Fruit fly (Drosophila melanogaster) whole organism, pupa: ENCODE measurements around the gene CG4553.
A peak's percentile ranks its signal among the peaks of the same experiment; 100 is the strongest.

ENCODE experiments used
- CG10348 ChIP-seq: fragments of 200-800 bp; sonication (Bioruptor generic); IDR thresholded peaks from 2 replicates; pipeline ENCODE4 v1.3.6; 2022; ENCODE audit warnings: missing biosample characterization, missing genetic modification characterization
- CG12605 ChIP-seq: fragments of 200-800 bp; sonication (Bioruptor generic); IDR thresholded peaks from 2 replicates; pipeline ENCODE4 v1.3.6; 2022; ENCODE audit warnings: missing biosample characterization, missing genetic modification characterization
- CG13204 ChIP-seq: fragments of 200-800 bp; sonication (Bioruptor generic); optimal IDR thresholded peaks from 2 replicates; lab custom pipeline; 2018; ENCODE audit warnings: missing biosample characterization, mild to moderate bottlenecking, missing genetic modification characterization, moderate library complexity
- CG14655 ChIP-seq: fragments of 200-800 bp; sonication (Bioruptor generic); optimal IDR thresholded peaks from 3 replicates; lab custom pipeline; 2017; ENCODE audit warnings: mild to moderate bottlenecking, missing biosample characterization, missing genetic modification reagents, missing genetic modification characterization
- CG15710 ChIP-seq: fragments of 200-800 bp; sonication (Bioruptor generic); optimal IDR thresholded peaks from 2 replicates; lab custom pipeline; 2018; ENCODE audit warnings: missing biosample characterization, mild to moderate bottlenecking, missing genetic modification characterization, moderate library complexity
- CG17806 ChIP-seq: fragments of 200-800 bp; sonication (Bioruptor generic); optimal IDR thresholded peaks from 2 replicates; lab custom pipeline; 2018; ENCODE audit warnings: missing biosample characterization, mild to moderate bottlenecking, missing genetic modification characterization, moderate library complexity
- CG32121 ChIP-seq: fragments of 200-800 bp; sonication (Bioruptor generic); IDR thresholded peaks from 2 replicates; pipeline ENCODE4 v1.3.6; 2022; ENCODE audit warnings: missing biosample characterization, missing genetic modification characterization
- CG34367 ChIP-seq: fragments of 200-800 bp; sonication (Bioruptor generic); optimal IDR thresholded peaks from 2 replicates; lab custom pipeline; 2018; ENCODE audit warnings: missing biosample characterization, mild to moderate bottlenecking, missing genetic modification characterization
- CG4496 ChIP-seq: fragments of 200-800 bp; sonication (Bioruptor generic); IDR thresholded peaks from 3 replicates; pipeline ENCODE4 v1.3.6; 2022; ENCODE audit warnings: missing biosample characterization, missing genetic modification characterization
- CG8159 ChIP-seq: fragments of 200-800 bp; sonication (Bioruptor generic); optimal IDR thresholded peaks from 3 replicates; lab custom pipeline; 2018; ENCODE audit warnings: missing biosample characterization, mild to moderate bottlenecking, missing genetic modification characterization, moderate library complexity
- CG8301 ChIP-seq: fragments of 200-800 bp; sonication (Bioruptor generic); optimal IDR thresholded peaks from 2 replicates; lab custom pipeline; 2018; ENCODE audit warnings: missing biosample characterization, mild to moderate bottlenecking, missing genetic modification characterization
- CG9948 ChIP-seq: fragments of 200-800 bp; sonication (Bioruptor generic); optimal IDR thresholded peaks from 2 replicates; lab custom pipeline; 2018; ENCODE audit warnings: missing biosample characterization, mild to moderate bottlenecking, missing genetic modification characterization, moderate library complexity
- D1 ChIP-seq: fragments of 200-800 bp; sonication (Bioruptor generic); optimal IDR thresholded peaks from 2 replicates; lab custom pipeline; 2018; ENCODE audit warnings: missing biosample characterization, mild to moderate bottlenecking, missing genetic modification characterization, moderate library complexity
- EcR ChIP-seq: fragments of 200-800 bp; sonication (Bioruptor generic); optimal IDR thresholded peaks from 3 replicates; lab custom pipeline; 2019; ENCODE audit warnings: missing biosample characterization, missing genetic modification characterization, mild to moderate bottlenecking, moderate library complexity, missing genetic modification reagents
- Ets98B ChIP-seq: fragments of 200-800 bp; sonication (Bioruptor generic); IDR thresholded peaks from 2 replicates; pipeline ENCODE4 v1.3.6; 2022; ENCODE audit warnings: missing biosample characterization, missing genetic modification characterization
- Pif1A ChIP-seq: fragments of 200-800 bp; sonication (Bioruptor generic); optimal IDR thresholded peaks from 3 replicates; lab custom pipeline; 2016; ENCODE audit warnings: missing biosample characterization, missing genetic modification characterization
- Pif1B ChIP-seq: fragments of 200-800 bp; sonication (Bioruptor generic); optimal IDR thresholded peaks from 3 replicates; lab custom pipeline; 2016; ENCODE audit warnings: missing biosample characterization, missing genetic modification characterization
- Snoo ChIP-seq: fragments of 200-800 bp; sonication (Bioruptor generic); optimal IDR thresholded peaks from 3 replicates; lab custom pipeline; 2017; ENCODE audit warnings: missing biosample characterization, mild to moderate bottlenecking, missing genetic modification characterization, inconsistent platforms
- fd96Ca ChIP-seq: fragments of 200-800 bp; sonication (Bioruptor generic); IDR thresholded peaks from 3 replicates; pipeline ENCODE4 v1.3.6; 2022; ENCODE audit warnings: missing biosample characterization, missing genetic modification characterization
- gl ChIP-seq: fragments of 200-800 bp; sonication (Bioruptor generic); optimal IDR thresholded peaks from 2 replicates; lab custom pipeline; 2018; ENCODE audit warnings: missing biosample characterization, mild to moderate bottlenecking, missing genetic modification characterization
- rn ChIP-seq: fragments of 200-800 bp; sonication (Bioruptor generic); IDR thresholded peaks from 2 replicates; pipeline ENCODE4 v1.3.6; 2022; ENCODE audit warnings: missing biosample characterization, missing genetic modification characterization

Gene CG4553

dm6 chr3R:25493294-25494187, 16.8 kb upstream of the CG4553 start:
- TF ChIP-seq Ets98B (GFP tag; lab: Robert Waterston, UW): no peak
- TF ChIP-seq CG34367: peak; percentile 4
- TF ChIP-seq Pif1B (GFP tag; lab: Kevin White, UChicago): peak; percentile 71
- TF ChIP-seq Snoo: peak; percentile 33
- TF ChIP-seq D1: peak; percentile 66
- TF ChIP-seq CG9948: no peak
- peak; percentile 65 for TF ChIP-seq CG14655
- TF ChIP-seq CG10348: no peak
- TF ChIP-seq gl (tag; lab: Kevin White, UChicago): peak; percentile 82
- TF ChIP-seq CG17806 (tag; lab: Kevin White, UChicago): peak; percentile 42
- TF ChIP-seq EcR (GFP tag; lab: Kevin White, UChicago): no peak
- no peak for TF ChIP-seq fd96Ca (GFP tag; lab: Robert Waterston, UW)
- peak; percentile 57 for TF ChIP-seq CG8301 (tag; lab: Kevin White, UChicago)
- TF ChIP-seq CG4496 (GFP tag; lab: Robert Waterston, UW): 0 out of 3 replicates have a peak, but pooled peaks have one; percentile 25
- TF ChIP-seq CG32121: 0 out of 2 replicates have a peak, but pooled peaks have one; percentile 25
- TF ChIP-seq Pif1A (GFP tag; lab: Kevin White, UChicago): peak; percentile 57
- TF ChIP-seq CG13204: peak; percentile 39
- peak; percentile 38; the same call in 1 of the 2 replicates for TF ChIP-seq CG12605 (GFP tag; lab: Robert Waterston, UW)
- TF ChIP-seq CG8159 (tag; lab: Kevin White, UChicago): peak; percentile 41

dm6 chr3R:25490778-25491664, 14.3 kb upstream of the CG4553 start, which contains the start of the genes Gnpat and CG5112:
Gnpat (minus strand) TSS chr3R:25490936.
CG5112 (plus strand) TSS chr3R:25491460.
- 0 out of 2 replicates have a peak, but pooled peaks have one; percentile 32 for TF ChIP-seq CG12605 (GFP tag; lab: Robert Waterston, UW)
- peak; percentile 6; the same call in 1 of the 2 replicates for TF ChIP-seq Ets98B (GFP tag; lab: Robert Waterston, UW)
- TF ChIP-seq CG8159 (tag; lab: Kevin White, UChicago): peak; percentile 46
- no peak for TF ChIP-seq CG8301 (tag; lab: Kevin White, UChicago)
- TF ChIP-seq CG13204: peak; percentile 11
- TF ChIP-seq EcR (GFP tag; lab: Kevin White, UChicago): peak; percentile 73
- TF ChIP-seq CG32121: no peak
- no peak for TF ChIP-seq D1
- no peak for TF ChIP-seq CG34367
- TF ChIP-seq fd96Ca (GFP tag; lab: Robert Waterston, UW): no peak; the same call in 1 of the 3 replicates
- TF ChIP-seq CG9948: peak; percentile 24
- TF ChIP-seq rn: no peak
- peak; percentile 44 for TF ChIP-seq CG15710 (tag; lab: Kevin White, UChicago)
- peak; percentile 13 for TF ChIP-seq CG17806 (tag; lab: Kevin White, UChicago)
- TF ChIP-seq Pif1A (GFP tag; lab: Kevin White, UChicago): no peak
- no peak for TF ChIP-seq CG10348
- no peak for TF ChIP-seq gl (tag; lab: Kevin White, UChicago)
- TF ChIP-seq CG14655: peak; percentile 19
- TF ChIP-seq CG4496 (GFP tag; lab: Robert Waterston, UW): peak; percentile 6; the same call in 1 of the 3 replicates
- TF ChIP-seq Pif1B (GFP tag; lab: Kevin White, UChicago): no peak
- TF ChIP-seq Snoo: peak; percentile 44
- TF ChIP-seq, all 21 proteins: peak for 11

DNA sequence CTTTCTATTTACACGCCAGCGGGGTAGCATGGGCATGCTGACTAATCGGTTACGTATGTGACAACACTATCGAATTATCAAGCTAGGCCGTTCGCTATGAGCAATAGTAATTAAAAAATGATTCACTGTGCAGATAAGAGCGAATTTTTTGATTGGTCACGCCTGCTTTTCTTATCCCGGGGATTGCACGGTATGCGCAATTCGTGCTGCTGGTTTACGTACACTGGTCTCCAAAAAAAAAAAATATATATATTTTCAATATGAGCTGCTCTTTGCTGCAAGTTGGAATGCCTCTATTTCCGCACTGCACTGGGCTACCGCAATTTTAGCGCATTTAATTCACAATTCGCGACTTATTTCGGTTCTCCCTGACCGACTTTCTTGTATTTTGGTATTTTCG, 13.7 kb upstream of the CG4553 start:
- TF ChIP-seq CG32121 (peak; percentile 67), CG10348 (no peak; the same call in 1 of the 2 replicates), fd96Ca (GFP tag; lab: Robert Waterston, UW) (peak; percentile 86), CG15710 (tag; lab: Kevin White, UChicago) (peak; percentile 15), rn (0 out of 2 replicates have a peak, but pooled peaks have one; percentile 27), gl (tag; lab: Kevin White, UChicago) (no peak), Snoo (peak; percentile 28), Pif1A (GFP tag; lab: Kevin White, UChicago) (peak; percentile 70), CG9948 (peak; percentile 54), Pif1B (GFP tag; lab: Kevin White, UChicago) (peak; percentile 64), CG12605 (GFP tag; lab: Robert Waterston, UW) (peak; percentile 59), CG17806 (tag; lab: Kevin White, UChicago) (peak; percentile 9), EcR (GFP tag; lab: Kevin White, UChicago) (no peak), CG14655 (peak; percentile 66), D1 (peak; percentile 2), CG4496 (GFP tag; lab: Robert Waterston, UW) (peak; percentile 91), CG8159 (tag; lab: Kevin White, UChicago) (peak; percentile 32), CG13204 (no peak), CG8301 (tag; lab: Kevin White, UChicago) (peak; percentile 65), CG34367 (peak; percentile 40), Ets98B (GFP tag; lab: Robert Waterston, UW) (peak; percentile 79)

DNA sequence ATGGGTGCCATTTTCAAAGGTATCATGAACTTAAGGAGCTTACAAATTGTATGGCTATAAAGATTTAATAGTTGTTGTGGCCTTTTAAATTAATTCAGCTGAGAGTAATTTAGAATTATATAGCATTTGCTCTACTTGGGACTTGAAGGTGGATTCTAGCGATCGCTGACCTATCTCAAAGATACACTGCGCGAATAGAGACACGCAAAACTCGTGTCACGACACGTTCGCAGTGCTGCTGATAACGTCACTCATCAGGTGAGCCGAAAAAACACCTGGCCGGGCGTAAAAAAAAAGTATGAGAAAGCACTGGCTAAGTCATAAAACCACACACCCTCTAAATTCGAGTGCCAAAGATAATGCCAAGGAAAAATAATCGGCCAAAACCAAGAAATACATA, 13.0 kb upstream of the CG4553 start:
- TF ChIP-seq gl (tag; lab: Kevin White, UChicago) (no peak), CG15710 (tag; lab: Kevin White, UChicago) (no peak), CG4496 (GFP tag; lab: Robert Waterston, UW) (no peak), CG8159 (tag; lab: Kevin White, UChicago) (no peak), CG14655 (no peak), rn (no peak), CG9948 (no peak), CG10348 (no peak), CG34367 (no peak), D1 (no peak), CG12605 (GFP tag; lab: Robert Waterston, UW) (no peak), CG13204 (no peak), CG32121 (no peak), Pif1B (GFP tag; lab: Kevin White, UChicago) (no peak), CG8301 (tag; lab: Kevin White, UChicago) (no peak), Snoo (no peak), Pif1A (GFP tag; lab: Kevin White, UChicago) (no peak), CG17806 (tag; lab: Kevin White, UChicago) (no peak)
